Worm (Caenorhabditis elegans) whole organism, L1 larva: ENCODE results near the gene F20B6.5.
A peak's percentile ranks its signal among the peaks of the same experiment; 100 is the strongest.

ENCODE experiments used
- Y116A8C.19 ChIP-seq: sonication (generic microtip); optimal IDR thresholded peaks from 2 replicates; lab custom pipeline; 2016; ENCODE audit warnings: missing compliant biosample characterization, missing genetic modification characterization, borderline replicate concordance
- aly-2 ChIP-seq: fragments of 150-350 bp; optimal IDR thresholded peaks from 2 replicates; lab custom pipeline; 2014; ENCODE audit warnings: missing biosample characterization, missing genetic modification characterization
- blmp-1 ChIP-seq: fragments of 150-350 bp; optimal IDR thresholded peaks from 2 replicates; lab custom pipeline; 2014; ENCODE audit warnings: missing biosample characterization, missing genetic modification characterization
- ceh-8 ChIP-seq: fragments of 200-800 bp; sonication (Bioruptor generic); optimal IDR thresholded peaks from 2 replicates; lab custom pipeline; 2018; ENCODE audit warnings: mild to moderate bottlenecking, missing genetic modification characterization, moderate library complexity, missing compliant biosample characterization
- ces-1 ChIP-seq: fragments of 150-350 bp; optimal IDR thresholded peaks from 2 replicates; lab custom pipeline; 2014; ENCODE audit warnings: missing biosample characterization, missing genetic modification reagents, missing genetic modification characterization
- dsc-1 ChIP-seq: sonication (generic microtip); optimal IDR thresholded peaks from 2 replicates; lab custom pipeline; 2016; ENCODE audit warnings: mild to moderate bottlenecking, missing genetic modification characterization, missing compliant biosample characterization
- efl-1 ChIP-seq, 4 experiments: fragments of 150-350 bp; optimal IDR thresholded peaks in 3 of 4; peaks in 1 of 4; 1 replicate in 1 of 4; 2 replicates in 3 of 4; lab custom pipeline; 2014; ENCODE audit warnings: missing biosample characterization in 2 of 4, missing genetic modification characterization in 2 of 4, missing genetic modification reagents in 2 of 4
- egl-27 ChIP-seq, 2 experiments: fragments of 150-350 bp in 1 of 2; sonication (generic microtip); optimal IDR thresholded peaks; 3 replicates each; lab custom pipeline; 2017 to 2018; ENCODE audit warnings: missing biosample characterization in 2 of 2, missing genetic modification characterization in 2 of 2, missing genetic modification reagents in 2 of 2
- elt-2 ChIP-seq: sonication (generic microtip); optimal IDR thresholded peaks from 2 replicates; lab custom pipeline; 2016; ENCODE audit warnings: missing genetic modification characterization, mild to moderate bottlenecking, inconsistent platforms, missing compliant biosample characterization, missing genetic modification reagents
- elt-3 ChIP-seq, 6 experiments: fragments of 150-350 bp in 1 of 6; sonication (generic microtip); optimal IDR thresholded peaks; 2 replicates each; lab custom pipeline; 2017 to 2018; ENCODE audit warnings: missing biosample characterization in 6 of 6, missing genetic modification characterization in 6 of 6, inconsistent platforms in 1 of 6
- fkh-10 ChIP-seq: sonication (generic microtip); optimal IDR thresholded peaks from 2 replicates; lab custom pipeline; 2017; ENCODE audit warnings: missing biosample characterization, missing genetic modification reagents, missing genetic modification characterization
- fkh-8 ChIP-seq: sonication (generic microtip); optimal IDR thresholded peaks from 2 replicates; lab custom pipeline; 2016; ENCODE audit warnings: mild to moderate bottlenecking, missing genetic modification characterization, missing compliant biosample characterization
- hpl-2 ChIP-seq: fragments of 150-350 bp; optimal IDR thresholded peaks from 2 replicates; lab custom pipeline; 2014; ENCODE audit warnings: missing biosample characterization, missing genetic modification reagents, missing genetic modification characterization
- lin-13 ChIP-seq: fragments of 150-350 bp; optimal IDR thresholded peaks from 2 replicates; lab custom pipeline; 2014; ENCODE audit warnings: missing biosample characterization, missing genetic modification reagents, missing genetic modification characterization
- lin-14 ChIP-seq: fragments of 200-800 bp; sonication (Bioruptor generic); optimal IDR thresholded peaks from 2 replicates; lab custom pipeline; 2018; ENCODE audit warnings: mild to moderate bottlenecking, missing genetic modification characterization, moderate library complexity, missing compliant biosample characterization
- lin-35 ChIP-seq, 2 experiments: fragments of 150-350 bp; optimal IDR thresholded peaks; 2 replicates each; lab custom pipeline; 2014; ENCODE audit warnings: missing biosample characterization in 2 of 2, missing genetic modification characterization in 2 of 2, missing genetic modification reagents in 2 of 2
- lir-3 ChIP-seq: sonication (generic microtip); optimal IDR thresholded peaks from 2 replicates; lab custom pipeline; 2016; ENCODE audit warnings: mild to moderate bottlenecking, missing genetic modification characterization, moderate library complexity, missing compliant biosample characterization; ENCODE audit not compliant: poor library complexity
- lsy-2 ChIP-seq, 2 experiments: fragments of 150-350 bp; optimal IDR thresholded peaks; 2 replicates each; lab custom pipeline; 2014; ENCODE audit warnings: missing biosample characterization in 2 of 2, missing genetic modification characterization in 2 of 2
- mdl-1 ChIP-seq, 2 experiments: fragments of 150-350 bp; optimal IDR thresholded peaks; 2 replicates each; lab custom pipeline; 2014 to 2017; ENCODE audit warnings: missing biosample characterization in 2 of 2, missing genetic modification characterization in 2 of 2, inconsistent platforms in 1 of 2
- mef-2 ChIP-seq: fragments of 150-350 bp; optimal IDR thresholded peaks from 2 replicates; lab custom pipeline; 2014; ENCODE audit warnings: missing biosample characterization, missing genetic modification characterization
- nhr-11 ChIP-seq: fragments of 150-350 bp; optimal IDR thresholded peaks from 2 replicates; lab custom pipeline; 2014; ENCODE audit warnings: missing biosample characterization, missing genetic modification characterization
- nhr-12 ChIP-seq: sonication (generic microtip); optimal IDR thresholded peaks from 2 replicates; lab custom pipeline; 2017; ENCODE audit warnings: missing biosample characterization, missing genetic modification characterization
- nhr-19 ChIP-seq: fragments of 200-800 bp; sonication (Bioruptor generic); conservative IDR thresholded peaks from 2 replicates; pipeline ENCODE4 v1.3.6; 2022; ENCODE audit warnings: missing genetic modification characterization, missing compliant biosample characterization
- nhr-20 ChIP-seq: sonication (generic microtip); optimal IDR thresholded peaks from 2 replicates; lab custom pipeline; 2016; ENCODE audit warnings: mild to moderate bottlenecking, missing genetic modification characterization, missing compliant biosample characterization
- nhr-28 ChIP-seq: fragments of 150-350 bp; optimal IDR thresholded peaks from 2 replicates; lab custom pipeline; 2014; ENCODE audit warnings: missing biosample characterization, missing genetic modification characterization
- nhr-71 ChIP-seq: sonication (generic microtip); optimal IDR thresholded peaks from 2 replicates; lab custom pipeline; 2016; ENCODE audit warnings: mild to moderate bottlenecking, missing genetic modification characterization, moderate library complexity, missing compliant biosample characterization
- nhr-85 ChIP-seq: sonication (generic microtip); peaks from one replicate; lab custom pipeline; 2016; ENCODE audit warnings: missing genetic modification characterization, inconsistent platforms, missing compliant biosample characterization
- nhr-90 ChIP-seq: sonication (generic microtip); optimal IDR thresholded peaks from 2 replicates; lab custom pipeline; 2016; ENCODE audit warnings: mild to moderate bottlenecking, missing genetic modification characterization, missing compliant biosample characterization; ENCODE audit not compliant: poor library complexity
- pax-3 ChIP-seq: fragments of 200-800 bp; sonication (Bioruptor generic); optimal IDR thresholded peaks from 2 replicates; lab custom pipeline; 2018; ENCODE audit warnings: mild to moderate bottlenecking, missing genetic modification characterization, moderate library complexity, missing compliant biosample characterization
- pqm-1 ChIP-seq: sonication (generic microtip); optimal IDR thresholded peaks from 3 replicates; lab custom pipeline; 2017; ENCODE audit warnings: missing biosample characterization, missing genetic modification characterization
- rnt-1 ChIP-seq: sonication (generic microtip); optimal IDR thresholded peaks from 2 replicates; lab custom pipeline; 2016; ENCODE audit warnings: mild to moderate bottlenecking, missing genetic modification characterization, moderate library complexity, missing compliant biosample characterization
- snu-23 ChIP-seq: sonication (generic microtip); optimal IDR thresholded peaks from 2 replicates; lab custom pipeline; 2016; ENCODE audit warnings: missing genetic modification characterization, missing compliant biosample characterization
- swsn-7 ChIP-seq: sonication (generic microtip); optimal IDR thresholded peaks from 2 replicates; lab custom pipeline; 2016; ENCODE audit warnings: missing genetic modification characterization, missing compliant biosample characterization
- tlp-1 ChIP-seq: fragments of 150-350 bp; optimal IDR thresholded peaks from 2 replicates; lab custom pipeline; 2014; ENCODE audit warnings: missing biosample characterization, missing genetic modification characterization
- unc-130 ChIP-seq: fragments of 150-350 bp; optimal IDR thresholded peaks from 2 replicates; lab custom pipeline; 2017; ENCODE audit warnings: missing biosample characterization, missing genetic modification characterization, inconsistent platforms
- unc-30 ChIP-seq: sonication (generic microtip); optimal IDR thresholded peaks from 2 replicates; lab custom pipeline; 2017; ENCODE audit warnings: missing biosample characterization, missing genetic modification characterization
- unc-98 ChIP-seq: fragments of 200-800 bp; sonication (Bioruptor generic); IDR thresholded peaks from 2 replicates; pipeline ENCODE4 v1.3.6; 2022; ENCODE audit warnings: missing genetic modification characterization, missing compliant biosample characterization
- vab-15 ChIP-seq: sonication (generic microtip); optimal IDR thresholded peaks from 2 replicates; lab custom pipeline; 2017; ENCODE audit warnings: missing genotype, mild to moderate bottlenecking, missing genetic modification characterization, missing compliant biosample characterization
- ztf-11 ChIP-seq, 2 experiments: sonication (generic microtip); optimal IDR thresholded peaks; 2 replicates each; lab custom pipeline; 2016 to 2017; ENCODE audit warnings: missing genetic modification characterization in 2 of 2, missing biosample characterization in 1 of 2, missing compliant biosample characterization in 1 of 2

The F20B6.5 gene

DNA sequence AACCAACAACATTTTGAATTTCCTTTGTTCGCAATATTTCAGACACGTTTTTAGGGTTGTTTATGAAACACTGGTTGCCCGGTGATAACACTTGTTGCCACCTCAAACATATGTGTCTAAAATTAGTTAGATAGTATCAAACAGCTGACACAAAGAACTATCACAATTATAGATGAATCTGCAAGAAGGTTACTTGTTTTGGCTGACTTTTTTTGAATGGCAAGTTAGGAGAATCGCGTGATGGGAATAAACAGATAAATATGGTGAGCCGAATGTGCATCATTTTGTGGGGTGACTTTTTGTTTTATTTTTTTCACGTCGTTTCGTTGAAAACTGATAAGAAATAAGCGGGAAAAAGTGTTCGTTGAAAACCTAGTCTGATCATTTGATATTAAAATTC lies 45.4 kb upstream of the F20B6.5 start:
- no peak for TF ChIP-seq mef-2
- peak; percentile 49 for TF ChIP-seq nhr-19 (GFP tag; lab: Robert Waterston, UW)
- no peak for TF ChIP-seq aly-2
- peak; percentile 1 for TF ChIP-seq nhr-20 (tag; lab: Kevin White, UChicago)
- TF ChIP-seq efl-1 (optimal IDR thresholded peaks at IDR 0.05; lab: Kevin White, UChicago) = no peak
- peak in 1 of 2 experiments; percentile 78 for TF ChIP-seq efl-1 (GFP tag; optimal IDR thresholded peaks at IDR 0.05 in 1 of 2; lab: Kevin White, UChicago)
- TF ChIP-seq hpl-2 (GFP tag; lab: Kevin White, UChicago) = no peak
- no peak for TF ChIP-seq nhr-12 (tag; lab: Kevin White, UChicago)
- no peak for TF ChIP-seq swsn-7 (tag; lab: Kevin White, UChicago)
- TF ChIP-seq elt-2 = peak; percentile 74
- no peak for TF ChIP-seq pax-3
- peak in 1 of 2 experiments; percentile 55 for TF ChIP-seq lin-35 (GFP tag; optimal IDR thresholded peaks at IDR 0.05; lab: Kevin White, UChicago)
- TF ChIP-seq ceh-8 (GFP tag; lab: Kevin White, UChicago) = no peak

ce11 chrX:4244489-4245123 lies 44.9 kb upstream of the F20B6.5 start:
- TF ChIP-seq ztf-11 (tag; optimal IDR thresholded peaks at IDR 0.05; lab: Kevin White, UChicago) (no peak), lsy-2 (tag; optimal IDR thresholded peaks at IDR 0.05; lab: Kevin White, UChicago) (peak in 1 of 2 experiments; percentile 32), ces-1 (GFP tag; lab: Kevin White, UChicago) (no peak), swsn-7 (tag; lab: Kevin White, UChicago) (no peak), nhr-90 (peak; percentile 35), blmp-1 (tag; lab: Kevin White, UChicago) (peak; percentile 40), elt-3 (tag; optimal IDR thresholded peaks at IDR 0.05; lab: Kevin White, UChicago) (peak in 2 of 6 experiments; percentile 48 to 64), lin-13 (GFP tag; lab: Kevin White, UChicago) (no peak), dsc-1 (tag; lab: Kevin White, UChicago) (no peak), snu-23 (GFP tag; lab: Kevin White, UChicago) (peak; percentile 10), unc-98 (no peak), fkh-8 (tag; lab: Kevin White, UChicago) (no peak), aly-2 (no peak), nhr-85 (tag; lab: Kevin White, UChicago) (peak; percentile 82), tlp-1 (no peak), rnt-1 (tag; lab: Kevin White, UChicago) (no peak), lin-35 (GFP tag; optimal IDR thresholded peaks at IDR 0.05; lab: Kevin White, UChicago) (peak in 1 of 2 experiments; percentile 56), nhr-71 (tag; lab: Kevin White, UChicago) (peak; percentile 49), pqm-1 (tag; lab: Kevin White, UChicago) (no peak), mdl-1 (tag; optimal IDR thresholded peaks at IDR 0.05; lab: Kevin White, UChicago) (peak in 1 of 2 experiments; percentile 83), pax-3 (no peak), nhr-19 (GFP tag; lab: Robert Waterston, UW) (peak; percentile 30), elt-2 (peak; percentile 61), lin-14 (GFP tag; lab: Kevin White, UChicago) (peak; percentile 48), nhr-12 (tag; lab: Kevin White, UChicago) (no peak), nhr-20 (tag; lab: Kevin White, UChicago) (peak; percentile 44), unc-30 (no peak), lir-3 (no peak), unc-130 (tag; lab: Kevin White, UChicago) (no peak)

ce11 chrX:4238971-4239370 lies 39.2 kb upstream of the F20B6.5 start:
- peak; percentile 43 for TF ChIP-seq fkh-10 (GFP tag; lab: Kevin White, UChicago)
- TF ChIP-seq ceh-8 (GFP tag; lab: Kevin White, UChicago) = no peak
- no peak for TF ChIP-seq tlp-1
- TF ChIP-seq vab-15 = no peak
- TF ChIP-seq lin-14 (GFP tag; lab: Kevin White, UChicago) = peak; percentile 26
- TF ChIP-seq nhr-28 (tag; lab: Kevin White, UChicago) = no peak
- TF ChIP-seq egl-27 (tag; optimal IDR thresholded peaks at IDR 0.05; lab: Kevin White, UChicago) = no peak
- no peak for TF ChIP-seq Y116A8C.19 (tag; lab: Kevin White, UChicago)
- TF ChIP-seq nhr-11 (tag; lab: Kevin White, UChicago) = no peak
